Fruit fly (Drosophila melanogaster) whole organism, embryonic: ENCODE results near the gene CG9117.

Experiments
- Ada2b ChIP-seq: fragments of 200-800 bp; sonication (Bioruptor generic); IDR thresholded peaks from 2 replicates; pipeline ENCODE4 v1.3.6; 2022; ENCODE audit warnings: missing biosample characterization, missing genetic modification characterization
- Adf1 ChIP-seq: fragments of 200-800 bp; sonication (Bioruptor generic); IDR thresholded peaks from 2 replicates; pipeline ENCODE4 v1.3.6; 2022; ENCODE audit warnings: missing biosample characterization, missing genetic modification characterization
- Asciz ChIP-seq: fragments of 200-800 bp; sonication (Bioruptor generic); optimal IDR thresholded peaks from 2 replicates; lab custom pipeline; 2017; ENCODE audit warnings: missing biosample characterization, mild to moderate bottlenecking, missing genetic modification characterization, missing genetic modification reagents
- BtbVII ChIP-seq: fragments of 200-800 bp; sonication (Bioruptor generic); optimal IDR thresholded peaks from 3 replicates; lab custom pipeline; 2017; ENCODE audit warnings: missing biosample characterization, mild to moderate bottlenecking, missing genetic modification characterization
- CG10462 ChIP-seq: fragments of 200-800 bp; sonication (Bioruptor generic); optimal IDR thresholded peaks from 2 replicates; lab custom pipeline; 2016; ENCODE audit warnings: missing biosample characterization, missing genetic modification characterization
- CG10959 ChIP-seq: fragments of 200-800 bp; sonication (Bioruptor generic); IDR thresholded peaks from 2 replicates; pipeline ENCODE4 v1.3.6; 2022; ENCODE audit warnings: missing biosample characterization, missing genetic modification characterization
- CG11695 ChIP-seq: fragments of 200-800 bp; sonication (Bioruptor generic); IDR thresholded peaks from 3 replicates; pipeline ENCODE4 v1.3.6; 2022; ENCODE audit warnings: missing biosample characterization, missing genetic modification characterization
- CG14050 ChIP-seq: fragments of 200-800 bp; sonication (Bioruptor generic); IDR thresholded peaks from 3 replicates; pipeline ENCODE4 v1.3.6; 2022; ENCODE audit warnings: missing biosample characterization, missing genetic modification characterization
- CG14667 ChIP-seq: fragments of 200-800 bp; sonication (Bioruptor generic); IDR thresholded peaks from 2 replicates; pipeline ENCODE4 v1.3.6; 2022; ENCODE audit warnings: missing biosample characterization, missing genetic modification characterization
- CG18476 ChIP-seq: fragments of 200-800 bp; sonication (Bioruptor generic); optimal IDR thresholded peaks from 2 replicates; lab custom pipeline; 2016; ENCODE audit warnings: missing biosample characterization, mild to moderate bottlenecking, missing genetic modification characterization
- CG18599 ChIP-seq: fragments of 200-800 bp; sonication (Bioruptor generic); optimal IDR thresholded peaks from 3 replicates; lab custom pipeline; 2017; ENCODE audit warnings: missing biosample characterization, missing genetic modification characterization, mild to moderate bottlenecking, moderate library complexity, missing genetic modification reagents
- CG2120 ChIP-seq: fragments of 200-800 bp; sonication (Bioruptor generic); optimal IDR thresholded peaks from 3 replicates; lab custom pipeline; 2016; ENCODE audit warnings: missing biosample characterization, missing genetic modification characterization
- CG32767 ChIP-seq: fragments of 200-800 bp; sonication (Bioruptor generic); IDR thresholded peaks from 2 replicates; pipeline ENCODE4 v1.3.6; 2022; ENCODE audit warnings: missing biosample characterization, missing genetic modification characterization
- CG32772 ChIP-seq: fragments of 200-800 bp; sonication (Bioruptor generic); IDR thresholded peaks from 2 replicates; pipeline ENCODE4 v1.3.6; 2022; ENCODE audit warnings: missing biosample characterization, missing genetic modification characterization
- CG3407 ChIP-seq: fragments of 200-800 bp; sonication (Bioruptor generic); optimal IDR thresholded peaks from 2 replicates; lab custom pipeline; 2018; ENCODE audit warnings: missing biosample characterization, mild to moderate bottlenecking, missing genetic modification characterization
- CG34224 ChIP-seq: fragments of 200-800 bp; sonication (Bioruptor generic); IDR thresholded peaks from 3 replicates; pipeline ENCODE4 v1.3.6; 2022; ENCODE audit warnings: missing biosample characterization, missing genetic modification characterization; ENCODE audit not compliant: partially characterized antibody
- CG42726 ChIP-seq: fragments of 200-800 bp; sonication (Bioruptor generic); IDR thresholded peaks from 2 replicates; pipeline ENCODE4 v1.3.6; 2022; ENCODE audit warnings: missing biosample characterization, missing genetic modification characterization; ENCODE audit not compliant: partially characterized antibody
- CG5245 ChIP-seq: fragments of 200-800 bp; sonication (Bioruptor generic); optimal IDR thresholded peaks from 3 replicates; lab custom pipeline; 2016; ENCODE audit warnings: missing biosample characterization, missing genetic modification characterization
- CG6765 ChIP-seq: fragments of 200-800 bp; sonication (Bioruptor generic); optimal IDR thresholded peaks from 3 replicates; lab custom pipeline; 2017; ENCODE audit warnings: missing biosample characterization, mild to moderate bottlenecking, missing genetic modification characterization
- CG7372 ChIP-seq: fragments of 200-800 bp; sonication (Bioruptor generic); IDR thresholded peaks from 2 replicates; pipeline ENCODE4 v1.3.6; 2022; ENCODE audit warnings: missing biosample characterization, missing genetic modification characterization
- CG8359 ChIP-seq: fragments of 200-800 bp; sonication (Bioruptor generic); optimal IDR thresholded peaks from 2 replicates; lab custom pipeline; 2017; ENCODE audit warnings: missing biosample characterization, mild to moderate bottlenecking, missing genetic modification characterization, borderline replicate concordance
- CG9215 ChIP-seq: fragments of 200-800 bp; sonication (Bioruptor generic); IDR thresholded peaks from 2 replicates; pipeline ENCODE4 v1.3.6; 2022; ENCODE audit warnings: missing biosample characterization, missing genetic modification characterization
- CG9876 ChIP-seq: fragments of 200-800 bp; sonication (Bioruptor generic); optimal IDR thresholded peaks from 2 replicates; lab custom pipeline; 2016; ENCODE audit warnings: missing biosample characterization, missing genetic modification characterization
- Chrac-16 ChIP-seq: fragments of 200-800 bp; sonication (Bioruptor generic); optimal IDR thresholded peaks from 3 replicates; lab custom pipeline; 2016; ENCODE audit warnings: missing biosample characterization, missing genetic modification characterization
- CoRest ChIP-seq: fragments of 200-800 bp; sonication (Bioruptor generic); optimal IDR thresholded peaks from 3 replicates; lab custom pipeline; 2018; ENCODE audit warnings: missing biosample characterization, mild to moderate bottlenecking, missing genetic modification characterization, moderate library complexity
- Gug ChIP-seq: fragments of 200-800 bp; sonication (Bioruptor generic); IDR thresholded peaks from 4 replicates; pipeline ENCODE4 v1.3.6; 2022; ENCODE audit warnings: missing biosample characterization, missing genetic modification characterization
- Hr3 ChIP-seq: fragments of 200-800 bp; sonication (Bioruptor generic); optimal IDR thresholded peaks from 3 replicates; lab custom pipeline; 2016; ENCODE audit warnings: missing biosample characterization, missing genetic modification characterization
- Lhr ChIP-seq: fragments of 200-800 bp; sonication (Bioruptor generic); optimal IDR thresholded peaks from 3 replicates; lab custom pipeline; 2017; ENCODE audit warnings: mild to moderate bottlenecking, missing biosample characterization, missing genetic modification reagents, missing genetic modification characterization
- Rfx ChIP-seq: fragments of 200-800 bp; sonication (Bioruptor generic); IDR thresholded peaks from 2 replicates; pipeline ENCODE4 v1.3.6; 2022; ENCODE audit warnings: missing biosample characterization, missing genetic modification characterization
- Rx ChIP-seq: fragments of 200-800 bp; sonication (Bioruptor generic); IDR thresholded peaks from 2 replicates; pipeline ENCODE4 v1.3.6; 2022; ENCODE audit warnings: missing biosample characterization, missing genetic modification characterization
- Xbp1 ChIP-seq: fragments of 200-800 bp; sonication (Bioruptor generic); optimal IDR thresholded peaks from 3 replicates; lab custom pipeline; 2016; ENCODE audit warnings: missing biosample characterization, mild to moderate bottlenecking, missing genetic modification characterization
- Xrp1 ChIP-seq: fragments of 200-800 bp; sonication (Bioruptor generic); IDR thresholded peaks from 2 replicates; pipeline ENCODE4 v1.3.6; 2022; ENCODE audit warnings: missing biosample characterization, missing genetic modification characterization
- ap ChIP-seq: fragments of 200-800 bp; sonication (Bioruptor generic); IDR thresholded peaks from 2 replicates; pipeline ENCODE4 v1.3.6; 2022; ENCODE audit warnings: missing biosample characterization, missing genetic modification characterization
- bowl ChIP-seq: fragments of 200-800 bp; sonication (Bioruptor generic); IDR thresholded peaks from 2 replicates; pipeline ENCODE4 v1.3.6; 2022; ENCODE audit warnings: missing biosample characterization, missing genetic modification characterization
- btn ChIP-seq: fragments of 200-800 bp; sonication (Bioruptor generic); optimal IDR thresholded peaks from 2 replicates; lab custom pipeline; 2016; ENCODE audit warnings: missing biosample characterization, missing genetic modification characterization
- caup ChIP-seq: fragments of 200-800 bp; sonication (Bioruptor generic); optimal IDR thresholded peaks from 3 replicates; lab custom pipeline; 2017; ENCODE audit warnings: missing biosample characterization, mild to moderate bottlenecking, missing genetic modification characterization, moderate library complexity; ENCODE audit not compliant: severe bottlenecking
- dysf ChIP-seq: fragments of 200-800 bp; sonication (Bioruptor generic); IDR thresholded peaks from 3 replicates; pipeline ENCODE4 v1.3.6; 2022; ENCODE audit warnings: missing biosample characterization, missing genetic modification characterization
- ems ChIP-seq: fragments of 200-800 bp; sonication (Bioruptor generic); optimal IDR thresholded peaks from 3 replicates; lab custom pipeline; 2016; ENCODE audit warnings: missing biosample characterization, missing genetic modification characterization
- ftz-f1 ChIP-seq: fragments of 200-800 bp; sonication (Bioruptor generic); optimal IDR thresholded peaks from 2 replicates; lab custom pipeline; 2016; ENCODE audit warnings: missing biosample characterization, missing genetic modification characterization
- hth ChIP-seq: fragments of >200 bp; optimal IDR thresholded peaks from 2 replicates; lab custom pipeline; 2017; ENCODE audit warnings: inconsistent platforms
- ind ChIP-seq: fragments of 200-800 bp; sonication (Bioruptor generic); optimal IDR thresholded peaks from 3 replicates; lab custom pipeline; 2016; ENCODE audit warnings: missing biosample characterization, missing genetic modification characterization
- lola ChIP-seq, 3 experiments: fragments of >200 bp in 2 of 3; fragments of 200-800 bp in 1 of 3; sonication (Bioruptor generic) in 1 of 3; optimal IDR thresholded peaks; 2 replicates each; lab custom pipeline; 2017 to 2019; ENCODE audit warnings: missing biosample characterization in 3 of 3, missing genetic modification characterization in 3 of 3, mild to moderate bottlenecking in 1 of 3, moderate library complexity in 1 of 3
- pb ChIP-seq: fragments of 200-800 bp; sonication (Bioruptor generic); optimal IDR thresholded peaks from 3 replicates; lab custom pipeline; 2016; ENCODE audit warnings: missing biosample characterization, missing genetic modification characterization
- row ChIP-seq: fragments of 200-800 bp; sonication (Bioruptor generic); IDR thresholded peaks from 3 replicates; pipeline ENCODE4 v1.3.6; 2022; ENCODE audit warnings: missing biosample characterization, missing genetic modification characterization
- slbo ChIP-seq: fragments of 200-800 bp; sonication (Bioruptor generic); IDR thresholded peaks from 2 replicates; pipeline ENCODE4 v1.3.6; 2022; ENCODE audit warnings: missing biosample characterization, missing genetic modification characterization
- tup ChIP-seq: fragments of 200-800 bp; sonication (Bioruptor generic); optimal IDR thresholded peaks from 2 replicates; lab custom pipeline; 2016; ENCODE audit warnings: missing biosample characterization, mild to moderate bottlenecking, missing genetic modification characterization, moderate library complexity
- wor ChIP-seq: fragments of 200-800 bp; sonication (Bioruptor generic); IDR thresholded peaks from 2 replicates; pipeline ENCODE4 v1.3.6; 2022; ENCODE audit warnings: missing biosample characterization, missing genetic modification characterization
- zen2 ChIP-seq: fragments of 200-800 bp; sonication (Bioruptor generic); IDR thresholded peaks from 3 replicates; pipeline ENCODE4 v1.3.6; 2022; ENCODE audit warnings: missing biosample characterization, missing genetic modification characterization; ENCODE audit not compliant: partially characterized antibody

The CG9117 gene

DNA sequence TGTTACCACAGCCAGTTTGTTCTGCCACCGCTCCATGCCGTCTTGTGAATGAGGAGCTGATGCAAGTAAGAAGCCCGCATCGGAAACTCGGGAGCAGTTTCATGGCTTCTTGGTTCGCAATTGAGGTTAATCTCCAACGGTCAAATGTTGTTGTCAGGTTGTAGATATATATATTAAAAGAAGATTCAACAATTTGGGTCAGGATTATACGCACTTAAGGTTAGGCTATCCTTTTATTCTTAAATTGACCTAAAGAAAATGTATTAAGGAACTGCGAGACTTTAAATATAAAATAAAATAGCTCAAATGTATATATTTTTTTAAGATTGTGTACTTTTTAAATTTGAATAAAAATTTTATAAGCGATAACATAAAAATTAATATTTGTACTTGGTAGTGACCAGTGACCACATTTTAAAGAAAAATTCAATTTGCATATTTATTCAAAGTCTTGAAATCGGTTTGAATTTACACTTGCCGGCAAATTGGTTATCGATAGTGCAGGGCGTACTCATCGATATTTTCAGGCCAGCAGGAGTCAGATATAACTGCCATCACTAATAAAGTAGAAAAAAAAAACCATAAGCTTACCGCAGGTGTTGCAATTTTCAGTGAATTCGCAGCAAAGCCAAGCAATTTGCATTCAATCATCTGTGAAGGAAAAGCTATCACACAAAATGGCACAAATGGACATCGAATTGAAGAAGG lies 31.0 kb upstream of the CG9117 start, which contains the start of the genes CG9150 and Pfdn1 (continued):
- TF ChIP-seq CG2120 (GFP tag; lab: Kevin White, UChicago), result peak; percentile 25
- peak; percentile 69; the same call in 1 of the 2 replicates for TF ChIP-seq CG42726 (GFP tag; lab: Robert Waterston, UW)
- TF ChIP-seq CG10959, result no peak
- no peak for TF ChIP-seq Xrp1 (GFP tag; lab: Robert Waterston, UW)
- peak; percentile 83 for TF ChIP-seq CG32772 (GFP tag; lab: Robert Waterston, UW)
- no peak for TF ChIP-seq CG18599 (GFP tag; lab: Kevin White, UChicago)

DNA sequence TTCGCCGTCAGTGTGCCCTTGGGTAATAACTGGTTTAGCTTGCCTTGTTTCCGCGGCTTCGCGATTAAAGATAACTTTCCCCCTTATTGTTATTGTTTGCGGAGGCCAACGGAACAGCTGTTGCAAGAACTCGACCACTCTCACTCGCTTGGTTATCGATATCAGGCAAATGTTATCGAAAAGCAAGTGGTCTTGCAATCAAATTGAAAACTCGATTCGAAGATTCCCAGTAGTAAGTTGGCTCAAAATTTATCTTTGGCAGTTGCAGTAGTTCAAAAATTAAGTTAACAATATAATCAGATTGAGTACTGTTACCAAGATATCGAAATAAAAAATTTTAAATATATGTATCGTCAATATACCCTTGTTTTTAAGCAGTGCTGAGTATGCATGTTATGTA lies 28.1 kb upstream of the CG9117 start, which contains the start of the genes Fbw5 and CG9147:
Gene Fbw5, minus strand, starts transcription at position 131 of the 400 bp plus-strand sequence.
Gene CG9147, plus strand, starts transcription at position 175 of the 400 bp plus-strand sequence.
- peak; percentile 99 for TF ChIP-seq ems (GFP tag; lab: Kevin White, UChicago)
- peak; percentile 100 for TF ChIP-seq dysf
- peak; percentile 100 for TF ChIP-seq Chrac-16 (GFP tag; lab: Kevin White, UChicago)
- TF ChIP-seq CG7372 (GFP tag; lab: Robert Waterston, UW), result peak; percentile 99
- TF ChIP-seq CG8359 (GFP tag; lab: Kevin White, UChicago), result peak; percentile 90
- TF ChIP-seq Gug (GFP tag; lab: Robert Waterston, UW), result peak; percentile 99
- peak in 1 of 3 experiments; percentile 100 for TF ChIP-seq lola (GFP tag; optimal IDR thresholded peaks at IDR 0.05; lab: Kevin White, UChicago)
- peak; percentile 100 for TF ChIP-seq CG32767 (GFP tag; lab: Robert Waterston, UW)
- peak; percentile 98 for TF ChIP-seq bowl (GFP tag; lab: Robert Waterston, UW)
- peak; percentile 100 for TF ChIP-seq CG10462
- TF ChIP-seq zen2 (GFP tag; lab: Robert Waterston, UW), result peak; percentile 65; the same call in 2 of the 3 replicates
- peak; percentile 99 for TF ChIP-seq Asciz (GFP tag; lab: Kevin White, UChicago)
- peak; percentile 98 for TF ChIP-seq Lhr (GFP tag; lab: Kevin White, UChicago)
- TF ChIP-seq pb (GFP tag; lab: Kevin White, UChicago), result peak; percentile 99
- peak; percentile 100 for TF ChIP-seq slbo
- TF ChIP-seq CoRest, result peak; percentile 100
- peak; percentile 100 for TF ChIP-seq row (GFP tag; lab: Robert Waterston, UW)
- TF ChIP-seq ap (GFP tag; lab: Robert Waterston, UW), result peak; percentile 99
- peak; percentile 93 for TF ChIP-seq CG6765 (GFP tag; lab: Kevin White, UChicago)
- peak; percentile 93 for TF ChIP-seq Adf1 (GFP tag; lab: Robert Waterston, UW)
- TF ChIP-seq CG18599 (GFP tag; lab: Kevin White, UChicago), result peak; percentile 99
- peak; percentile 99 for TF ChIP-seq tup
- TF ChIP-seq CG14667 (GFP tag; lab: Robert Waterston, UW), result peak; percentile 98
- peak; percentile 99 for TF ChIP-seq caup (GFP tag; lab: Kevin White, UChicago)
- TF ChIP-seq CG11695 (GFP tag; lab: Robert Waterston, UW), result peak; percentile 100
- peak; percentile 98 for TF ChIP-seq BtbVII (GFP tag; lab: Kevin White, UChicago)
- TF ChIP-seq ftz-f1, result peak; percentile 96
- TF ChIP-seq btn (GFP tag; lab: Kevin White, UChicago), result peak; percentile 99
- peak; percentile 100 for TF ChIP-seq Ada2b (GFP tag; lab: Robert Waterston, UW)
- peak; percentile 99 for TF ChIP-seq CG18476 (GFP tag; lab: Kevin White, UChicago)
- peak; percentile 100 for TF ChIP-seq Hr3 (GFP tag; lab: Kevin White, UChicago)
- TF ChIP-seq ind (GFP tag; lab: Kevin White, UChicago), result peak; percentile 99
- TF ChIP-seq CG3407, result peak; percentile 99
- TF ChIP-seq CG9876, result peak; percentile 98
- peak; percentile 100 for TF ChIP-seq Rfx (GFP tag; lab: Robert Waterston, UW)
- TF ChIP-seq Rx (GFP tag; lab: Robert Waterston, UW), result peak; percentile 99
- peak; percentile 100 for TF ChIP-seq CG2120 (GFP tag; lab: Kevin White, UChicago)
- peak; percentile 100 for TF ChIP-seq CG14050
- peak; percentile 99 for TF ChIP-seq wor (GFP tag; lab: Robert Waterston, UW)
- peak; percentile 96 for TF ChIP-seq CG9215
- TF ChIP-seq CG34224 (GFP tag; lab: Robert Waterston, UW), result peak; percentile 78
- TF ChIP-seq Xbp1 (GFP tag; lab: Kevin White, UChicago), result peak; percentile 100
- peak; percentile 100 for TF ChIP-seq CG5245 (GFP tag; lab: Kevin White, UChicago)
- TF ChIP-seq hth, result no peak
